Worm (Caenorhabditis elegans): ENCODE measurements around the gene F55B12.2.

Gene F55B12.2

ce11 chrV:13799190-13799589 is 17.6 kb downstream of the F55B12.2 start:
- no peak for TF ChIP-seq hmg-4 (GFP tag; optimal IDR thresholded peaks at IDR 0.05)
- TF ChIP-seq hmbx-1 (tag; optimal IDR thresholded peaks at IDR 0.05) = no peak
- no peak for TF ChIP-seq tra-4 (tag; optimal IDR thresholded peaks at IDR 0.05)
- TF ChIP-seq ceh-36 (tag; optimal IDR thresholded peaks at IDR 0.05) = no peak
- no peak for TF ChIP-seq B0310.2 (tag; optimal IDR thresholded peaks at IDR 0.05)
- TF ChIP-seq flt-1 (GFP tag; IDR thresholded peaks at IDR 0.05) = no peak
- no peak for TF ChIP-seq pes-1 (GFP tag; IDR thresholded peaks at IDR 0.05)
- TF ChIP-seq hnd-1 (tag; optimal IDR thresholded peaks at IDR 0.05) = no peak
- no peak for TF ChIP-seq ets-7 (tag; optimal IDR thresholded peaks at IDR 0.05)
- TF ChIP-seq sea-1 (GFP tag; conservative IDR thresholded peaks at IDR 0.05) = no peak
- no peak for TF ChIP-seq ama-1 (optimal IDR thresholded peaks at IDR 0.05)
- no peak for TF ChIP-seq ceh-13 (GFP tag; optimal IDR thresholded peaks at IDR 0.05)

- TF ChIP-seq ets-7 (tag; optimal IDR thresholded peaks at IDR 0.05) = no peak
- no peak for TF ChIP-seq aly-1 (tag; optimal IDR thresholded peaks at IDR 0.05)
- no peak for TF ChIP-seq ama-1 (optimal IDR thresholded peaks at IDR 0.05)
- TF ChIP-seq tbx-11 (GFP tag; IDR thresholded peaks at IDR 0.05) = no peak
- no peak for TF ChIP-seq tbx-37 (GFP tag; conservative IDR thresholded peaks at IDR 0.05)
- no peak for TF ChIP-seq hmbx-1 (tag; optimal IDR thresholded peaks at IDR 0.05)
- no peak for TF ChIP-seq hmg-4 (GFP tag; optimal IDR thresholded peaks at IDR 0.05)
- TF ChIP-seq ceh-13 (GFP tag; optimal IDR thresholded peaks at IDR 0.05) = no peak
- TF ChIP-seq B0310.2 (tag; optimal IDR thresholded peaks at IDR 0.05) = no peak
- TF ChIP-seq ceh-36 (tag; optimal IDR thresholded peaks at IDR 0.05) = no peak
- TF ChIP-seq flt-1 (GFP tag; IDR thresholded peaks at IDR 0.05) = no peak
- no peak for TF ChIP-seq pes-1 (GFP tag; IDR thresholded peaks at IDR 0.05)
Observed at ce11 chrV:13796246-13796776, 20.5 kb downstream of the F55B12.2 start, which contains the start of gene twk-32. Gene twk-32 (plus strand): TSS chrV:13796641.

ce11 chrV:13794046-13794445 is 22.7 kb downstream of the F55B12.2 start:
- TF ChIP-seq hmg-4 (GFP tag; optimal IDR thresholded peaks at IDR 0.05) (no peak), tbx-11 (GFP tag; IDR thresholded peaks at IDR 0.05) (no peak), sea-1 (GFP tag; conservative IDR thresholded peaks at IDR 0.05) (no peak), scrt-1 (GFP tag; IDR thresholded peaks at IDR 0.05) (no peak), B0310.2 (tag; optimal IDR thresholded peaks at IDR 0.05) (no peak), tra-4 (tag; optimal IDR thresholded peaks at IDR 0.05) (no peak), F13C5.2 (tag; optimal IDR thresholded peaks at IDR 0.05) (no peak), tbx-37 (GFP tag; conservative IDR thresholded peaks at IDR 0.05) (no peak), hmbx-1 (tag; optimal IDR thresholded peaks at IDR 0.05) (no peak), aly-1 (tag; optimal IDR thresholded peaks at IDR 0.05) (no peak), hnd-1 (tag; optimal IDR thresholded peaks at IDR 0.05) (no peak), ama-1 (optimal IDR thresholded peaks at IDR 0.05) (no peak), ets-7 (tag; optimal IDR thresholded peaks at IDR 0.05) (no peak)

ce11 chrV:13790557-13790956 is 26.2 kb downstream of the F55B12.2 start:
- TF ChIP-seq hmg-4 (GFP tag; optimal IDR thresholded peaks at IDR 0.05) (no peak), aly-1 (tag; optimal IDR thresholded peaks at IDR 0.05) (no peak), B0310.2 (tag; optimal IDR thresholded peaks at IDR 0.05) (no peak), ceh-13 (GFP tag; optimal IDR thresholded peaks at IDR 0.05) (no peak)

ce11 chrV:13790117-13790516 is 26.7 kb downstream of the F55B12.2 start:
- TF ChIP-seq tra-4 (tag; optimal IDR thresholded peaks at IDR 0.05) (no peak), ets-7 (tag; optimal IDR thresholded peaks at IDR 0.05) (no peak), aly-1 (tag; optimal IDR thresholded peaks at IDR 0.05) (no peak), B0310.2 (tag; optimal IDR thresholded peaks at IDR 0.05) (no peak), tbx-11 (GFP tag; IDR thresholded peaks at IDR 0.05) (no peak), scrt-1 (GFP tag; IDR thresholded peaks at IDR 0.05) (no peak), hmbx-1 (tag; optimal IDR thresholded peaks at IDR 0.05) (no peak), hmg-4 (GFP tag; optimal IDR thresholded peaks at IDR 0.05) (no peak), flt-1 (GFP tag; IDR thresholded peaks at IDR 0.05) (no peak), ceh-36 (tag; optimal IDR thresholded peaks at IDR 0.05) (no peak), pes-1 (GFP tag; IDR thresholded peaks at IDR 0.05) (no peak), hnd-1 (tag; optimal IDR thresholded peaks at IDR 0.05) (no peak), ceh-13 (GFP tag; optimal IDR thresholded peaks at IDR 0.05) (no peak), sea-1 (GFP tag; conservative IDR thresholded peaks at IDR 0.05) (no peak), ama-1 (optimal IDR thresholded peaks at IDR 0.05) (no peak), F13C5.2 (tag; optimal IDR thresholded peaks at IDR 0.05) (no peak), tbx-37 (GFP tag; conservative IDR thresholded peaks at IDR 0.05) (no peak)

- TF ChIP-seq ets-7 (tag; optimal IDR thresholded peaks at IDR 0.05) (peak; percentile 27), hmg-4 (GFP tag; optimal IDR thresholded peaks at IDR 0.05) (peak; percentile 79), tra-4 (tag; optimal IDR thresholded peaks at IDR 0.05) (peak; percentile 9), ceh-36 (tag; optimal IDR thresholded peaks at IDR 0.05) (no peak), sea-1 (GFP tag; conservative IDR thresholded peaks at IDR 0.05) (no peak; the same call in 1 of the 2 replicates), tbx-37 (GFP tag; conservative IDR thresholded peaks at IDR 0.05) (peak; percentile 2; the same call in 1 of the 2 replicates)
Observed at ce11 chrV:13789362-13789761, 27.4 kb downstream of the F55B12.2 start.

ce11 chrV:13787948-13788681 is 28.7 kb downstream of the F55B12.2 start:
- no peak for TF ChIP-seq tbx-11 (GFP tag; IDR thresholded peaks at IDR 0.05)

All from whole organism, early embryonic.